Fruit fly (Drosophila melanogaster) whole organism, pupa: ENCODE measurements around the gene CG13843.

Experiments used
- CG10348 ChIP-seq: fragments of 200-800 bp; sonication (Bioruptor generic); IDR thresholded peaks from 2 replicates; pipeline ENCODE4 v1.3.6; 2022; ENCODE audit warnings: missing biosample characterization, missing genetic modification characterization
- CG12605 ChIP-seq: fragments of 200-800 bp; sonication (Bioruptor generic); IDR thresholded peaks from 2 replicates; pipeline ENCODE4 v1.3.6; 2022; ENCODE audit warnings: missing biosample characterization, missing genetic modification characterization
- CG13204 ChIP-seq: fragments of 200-800 bp; sonication (Bioruptor generic); optimal IDR thresholded peaks from 2 replicates; lab custom pipeline; 2018; ENCODE audit warnings: missing biosample characterization, mild to moderate bottlenecking, missing genetic modification characterization, moderate library complexity
- CG14655 ChIP-seq: fragments of 200-800 bp; sonication (Bioruptor generic); optimal IDR thresholded peaks from 3 replicates; lab custom pipeline; 2017; ENCODE audit warnings: mild to moderate bottlenecking, missing biosample characterization, missing genetic modification reagents, missing genetic modification characterization
- CG15710 ChIP-seq: fragments of 200-800 bp; sonication (Bioruptor generic); optimal IDR thresholded peaks from 2 replicates; lab custom pipeline; 2018; ENCODE audit warnings: missing biosample characterization, mild to moderate bottlenecking, missing genetic modification characterization, moderate library complexity
- CG17806 ChIP-seq: fragments of 200-800 bp; sonication (Bioruptor generic); optimal IDR thresholded peaks from 2 replicates; lab custom pipeline; 2018; ENCODE audit warnings: missing biosample characterization, mild to moderate bottlenecking, missing genetic modification characterization, moderate library complexity
- CG32121 ChIP-seq: fragments of 200-800 bp; sonication (Bioruptor generic); IDR thresholded peaks from 2 replicates; pipeline ENCODE4 v1.3.6; 2022; ENCODE audit warnings: missing biosample characterization, missing genetic modification characterization
- CG34367 ChIP-seq: fragments of 200-800 bp; sonication (Bioruptor generic); optimal IDR thresholded peaks from 2 replicates; lab custom pipeline; 2018; ENCODE audit warnings: missing biosample characterization, mild to moderate bottlenecking, missing genetic modification characterization
- CG4496 ChIP-seq: fragments of 200-800 bp; sonication (Bioruptor generic); IDR thresholded peaks from 3 replicates; pipeline ENCODE4 v1.3.6; 2022; ENCODE audit warnings: missing biosample characterization, missing genetic modification characterization
- CG8159 ChIP-seq: fragments of 200-800 bp; sonication (Bioruptor generic); optimal IDR thresholded peaks from 3 replicates; lab custom pipeline; 2018; ENCODE audit warnings: missing biosample characterization, mild to moderate bottlenecking, missing genetic modification characterization, moderate library complexity
- CG8301 ChIP-seq: fragments of 200-800 bp; sonication (Bioruptor generic); optimal IDR thresholded peaks from 2 replicates; lab custom pipeline; 2018; ENCODE audit warnings: missing biosample characterization, mild to moderate bottlenecking, missing genetic modification characterization
- CG9948 ChIP-seq: fragments of 200-800 bp; sonication (Bioruptor generic); optimal IDR thresholded peaks from 2 replicates; lab custom pipeline; 2018; ENCODE audit warnings: missing biosample characterization, mild to moderate bottlenecking, missing genetic modification characterization, moderate library complexity
- D1 ChIP-seq: fragments of 200-800 bp; sonication (Bioruptor generic); optimal IDR thresholded peaks from 2 replicates; lab custom pipeline; 2018; ENCODE audit warnings: missing biosample characterization, mild to moderate bottlenecking, missing genetic modification characterization, moderate library complexity
- EcR ChIP-seq: fragments of 200-800 bp; sonication (Bioruptor generic); optimal IDR thresholded peaks from 3 replicates; lab custom pipeline; 2019; ENCODE audit warnings: missing biosample characterization, missing genetic modification characterization, mild to moderate bottlenecking, moderate library complexity, missing genetic modification reagents
- Ets98B ChIP-seq: fragments of 200-800 bp; sonication (Bioruptor generic); IDR thresholded peaks from 2 replicates; pipeline ENCODE4 v1.3.6; 2022; ENCODE audit warnings: missing biosample characterization, missing genetic modification characterization
- Pif1A ChIP-seq: fragments of 200-800 bp; sonication (Bioruptor generic); optimal IDR thresholded peaks from 3 replicates; lab custom pipeline; 2016; ENCODE audit warnings: missing biosample characterization, missing genetic modification characterization
- Pif1B ChIP-seq: fragments of 200-800 bp; sonication (Bioruptor generic); optimal IDR thresholded peaks from 3 replicates; lab custom pipeline; 2016; ENCODE audit warnings: missing biosample characterization, missing genetic modification characterization
- Snoo ChIP-seq: fragments of 200-800 bp; sonication (Bioruptor generic); optimal IDR thresholded peaks from 3 replicates; lab custom pipeline; 2017; ENCODE audit warnings: missing biosample characterization, mild to moderate bottlenecking, missing genetic modification characterization, inconsistent platforms
- fd96Ca ChIP-seq: fragments of 200-800 bp; sonication (Bioruptor generic); IDR thresholded peaks from 3 replicates; pipeline ENCODE4 v1.3.6; 2022; ENCODE audit warnings: missing biosample characterization, missing genetic modification characterization
- gl ChIP-seq: fragments of 200-800 bp; sonication (Bioruptor generic); optimal IDR thresholded peaks from 2 replicates; lab custom pipeline; 2018; ENCODE audit warnings: missing biosample characterization, mild to moderate bottlenecking, missing genetic modification characterization
- rn ChIP-seq: fragments of 200-800 bp; sonication (Bioruptor generic); IDR thresholded peaks from 2 replicates; pipeline ENCODE4 v1.3.6; 2022; ENCODE audit warnings: missing biosample characterization, missing genetic modification characterization

The CG13843 gene

dm6 chr3R:22586525-22586924 is 22.8 kb upstream of the CG13843 start, which contains the start of gene btn:
TSS of gene btn (minus strand) at chr3R:22586625.
- TF ChIP-seq CG10348 (GFP tag; lab: Robert Waterston, UW): no peak
- TF ChIP-seq Snoo (tag; lab: Kevin White, UChicago): no peak
- no peak for TF ChIP-seq gl (tag; lab: Kevin White, UChicago)
- no peak for TF ChIP-seq CG8159 (tag; lab: Kevin White, UChicago)
- TF ChIP-seq fd96Ca (GFP tag; lab: Robert Waterston, UW): no peak
- TF ChIP-seq CG14655 (GFP tag; lab: Kevin White, UChicago): no peak
- TF ChIP-seq Pif1B (GFP tag; lab: Kevin White, UChicago): no peak
- TF ChIP-seq CG8301 (tag; lab: Kevin White, UChicago): no peak
- TF ChIP-seq CG4496: no peak
- no peak for TF ChIP-seq Pif1A
- no peak for TF ChIP-seq rn (GFP tag; lab: Robert Waterston, UW)
- no peak for TF ChIP-seq Ets98B (GFP tag; lab: Robert Waterston, UW)
- no peak for TF ChIP-seq D1 (tag; lab: Kevin White, UChicago)
- TF ChIP-seq CG32121 (GFP tag; lab: Robert Waterston, UW): no peak
- TF ChIP-seq CG12605 (GFP tag; lab: Robert Waterston, UW): no peak
- TF ChIP-seq CG17806 (tag; lab: Kevin White, UChicago): no peak
- no peak for TF ChIP-seq CG9948 (tag; lab: Kevin White, UChicago)
- TF ChIP-seq CG34367 (tag; lab: Kevin White, UChicago): no peak
- no peak for TF ChIP-seq CG15710 (tag; lab: Kevin White, UChicago)

dm6 chr3R:22587419-22587963 is 21.8 kb upstream of the CG13843 start, which contains the start of gene Efa6:
TSS of gene Efa6 (plus strand) at chr3R:22587755.
- TF ChIP-seq CG8301 (tag; lab: Kevin White, UChicago) (no peak), CG17806 (tag; lab: Kevin White, UChicago) (peak; percentile 17), CG12605 (GFP tag; lab: Robert Waterston, UW) (0 out of 2 replicates have a peak, but pooled peaks have one; percentile 9), CG32121 (GFP tag; lab: Robert Waterston, UW) (peak; percentile 48; the same call in 1 of the 2 replicates), CG4496 (peak; percentile 5; the same call in 1 of the 3 replicates), Ets98B (GFP tag; lab: Robert Waterston, UW) (peak; percentile 21; the same call in 1 of the 2 replicates), CG34367 (tag; lab: Kevin White, UChicago) (no peak), Pif1B (GFP tag; lab: Kevin White, UChicago) (peak; percentile 47), Pif1A (no peak), CG15710 (tag; lab: Kevin White, UChicago) (peak; percentile 3), EcR (peak; percentile 43), CG8159 (tag; lab: Kevin White, UChicago) (no peak)

dm6 chr3R:22588756-22589155 is 20.5 kb upstream of the CG13843 start:
- TF ChIP-seq CG8159 (tag; lab: Kevin White, UChicago): no peak
- no peak for TF ChIP-seq CG4496
- TF ChIP-seq CG17806 (tag; lab: Kevin White, UChicago): no peak
- TF ChIP-seq CG14655 (GFP tag; lab: Kevin White, UChicago): no peak
- TF ChIP-seq CG13204 (GFP tag; lab: Kevin White, UChicago): no peak
- no peak for TF ChIP-seq CG12605 (GFP tag; lab: Robert Waterston, UW)
- TF ChIP-seq Snoo (tag; lab: Kevin White, UChicago): no peak
- no peak for TF ChIP-seq Pif1B (GFP tag; lab: Kevin White, UChicago)
- no peak for TF ChIP-seq CG15710 (tag; lab: Kevin White, UChicago)
- no peak for TF ChIP-seq CG9948 (tag; lab: Kevin White, UChicago)
- TF ChIP-seq CG8301 (tag; lab: Kevin White, UChicago): no peak
- no peak for TF ChIP-seq gl (tag; lab: Kevin White, UChicago)
- TF ChIP-seq Ets98B (GFP tag; lab: Robert Waterston, UW): no peak
- TF ChIP-seq Pif1A: no peak
- TF ChIP-seq CG10348 (GFP tag; lab: Robert Waterston, UW): no peak
- no peak for TF ChIP-seq EcR
- TF ChIP-seq D1 (tag; lab: Kevin White, UChicago): no peak
- no peak for TF ChIP-seq CG34367 (tag; lab: Kevin White, UChicago)

- TF ChIP-seq EcR (peak; percentile 30), CG32121 (GFP tag; lab: Robert Waterston, UW) (no peak; the same call in 1 of the 2 replicates), Pif1B (GFP tag; lab: Kevin White, UChicago) (no peak), CG8159 (tag; lab: Kevin White, UChicago) (peak; percentile 56), CG4496 (peak; percentile 56; the same call in 1 of the 3 replicates), CG17806 (tag; lab: Kevin White, UChicago) (peak; percentile 23), CG13204 (GFP tag; lab: Kevin White, UChicago) (peak; percentile 34), CG8301 (tag; lab: Kevin White, UChicago) (peak; percentile 51), D1 (tag; lab: Kevin White, UChicago) (no peak), Ets98B (GFP tag; lab: Robert Waterston, UW) (peak; percentile 29; the same call in 1 of the 2 replicates), CG10348 (GFP tag; lab: Robert Waterston, UW) (no peak), CG14655 (GFP tag; lab: Kevin White, UChicago) (no peak), Snoo (tag; lab: Kevin White, UChicago) (no peak), gl (tag; lab: Kevin White, UChicago) (peak; percentile 75), CG12605 (GFP tag; lab: Robert Waterston, UW) (0 out of 2 replicates have a peak, but pooled peaks have one; percentile 43), CG34367 (tag; lab: Kevin White, UChicago) (peak; percentile 16), CG9948 (tag; lab: Kevin White, UChicago) (peak; percentile 9), fd96Ca (GFP tag; lab: Robert Waterston, UW) (peak; percentile 50; the same call in 2 of the 3 replicates), Pif1A (no peak), rn (GFP tag; lab: Robert Waterston, UW) (no peak), CG15710 (tag; lab: Kevin White, UChicago) (peak; percentile 14)
Observed at dm6 chr3R:22589311-22589710, 20.0 kb upstream of the CG13843 start.
